Worm (Caenorhabditis elegans) whole organism, L4 larva: ENCODE measurements around the gene wsp-1.

ENCODE experiments used
- R02D3.7 ChIP-seq: fragments of 150-350 bp; sonication (generic microtip); optimal IDR thresholded peaks from 3 replicates; lab custom pipeline; 2014; ENCODE audit warnings: missing biosample characterization, missing genetic modification characterization
- ama-1 ChIP-seq: fragments of 150-350 bp; optimal IDR thresholded peaks from 2 replicates; lab custom pipeline; 2014; ENCODE audit warnings: inconsistent platforms, mixed read lengths
- ceh-82 ChIP-seq: sonication (generic microtip); optimal IDR thresholded peaks from 2 replicates; lab custom pipeline; 2017; ENCODE audit warnings: missing biosample characterization, missing genetic modification characterization
- duxl-1 ChIP-seq: sonication (generic microtip); optimal IDR thresholded peaks from 2 replicates; lab custom pipeline; 2016; ENCODE audit warnings: mild to moderate bottlenecking, missing genetic modification characterization, moderate library complexity, missing compliant biosample characterization; ENCODE audit not compliant: poor library complexity
- fos-1 ChIP-seq: fragments of 150-350 bp; optimal IDR thresholded peaks from 2 replicates; lab custom pipeline; 2014; ENCODE audit warnings: missing biosample characterization, missing genetic modification characterization
- hif-1 ChIP-seq, 2 experiments: sonication (generic microtip); optimal IDR thresholded peaks; 2 replicates each; lab custom pipeline; 2016 to 2017; ENCODE audit warnings: missing compliant biosample characterization in 2 of 2, missing genetic modification characterization in 2 of 2, missing genetic modification reagents in 2 of 2, missing genotype in 2 of 2, mild to moderate bottlenecking in 1 of 2
- lin-15B ChIP-seq: fragments of 150-350 bp; sonication (generic microtip); optimal IDR thresholded peaks from 3 replicates; lab custom pipeline; 2014; ENCODE audit warnings: missing biosample characterization, missing genetic modification characterization
- lir-3 ChIP-seq: sonication (generic microtip); optimal IDR thresholded peaks from 2 replicates; lab custom pipeline; 2016; ENCODE audit warnings: mild to moderate bottlenecking, missing genetic modification characterization, missing compliant biosample characterization
- mdl-1 ChIP-seq, 2 experiments: fragments of 150-350 bp in 1 of 2; sonication (generic microtip) in 1 of 2; optimal IDR thresholded peaks; 2 replicates each; lab custom pipeline; 2014 to 2017; ENCODE audit warnings: missing biosample characterization in 2 of 2, missing genetic modification characterization in 2 of 2
- nhr-11 ChIP-seq: fragments of 150-350 bp; optimal IDR thresholded peaks from 2 replicates; lab custom pipeline; 2014; ENCODE audit warnings: missing biosample characterization, missing genetic modification characterization
- nhr-28 ChIP-seq: fragments of 150-350 bp; optimal IDR thresholded peaks from 2 replicates; lab custom pipeline; 2014; ENCODE audit warnings: missing biosample characterization, missing genetic modification characterization
- nhr-77 ChIP-seq: fragments of 150-350 bp; optimal IDR thresholded peaks from 2 replicates; lab custom pipeline; 2014; ENCODE audit warnings: missing biosample characterization, missing genetic modification characterization
- ztf-11 ChIP-seq: fragments of 150-350 bp; optimal IDR thresholded peaks from 2 replicates; lab custom pipeline; 2014; ENCODE audit warnings: missing biosample characterization, missing genetic modification characterization

DNA sequence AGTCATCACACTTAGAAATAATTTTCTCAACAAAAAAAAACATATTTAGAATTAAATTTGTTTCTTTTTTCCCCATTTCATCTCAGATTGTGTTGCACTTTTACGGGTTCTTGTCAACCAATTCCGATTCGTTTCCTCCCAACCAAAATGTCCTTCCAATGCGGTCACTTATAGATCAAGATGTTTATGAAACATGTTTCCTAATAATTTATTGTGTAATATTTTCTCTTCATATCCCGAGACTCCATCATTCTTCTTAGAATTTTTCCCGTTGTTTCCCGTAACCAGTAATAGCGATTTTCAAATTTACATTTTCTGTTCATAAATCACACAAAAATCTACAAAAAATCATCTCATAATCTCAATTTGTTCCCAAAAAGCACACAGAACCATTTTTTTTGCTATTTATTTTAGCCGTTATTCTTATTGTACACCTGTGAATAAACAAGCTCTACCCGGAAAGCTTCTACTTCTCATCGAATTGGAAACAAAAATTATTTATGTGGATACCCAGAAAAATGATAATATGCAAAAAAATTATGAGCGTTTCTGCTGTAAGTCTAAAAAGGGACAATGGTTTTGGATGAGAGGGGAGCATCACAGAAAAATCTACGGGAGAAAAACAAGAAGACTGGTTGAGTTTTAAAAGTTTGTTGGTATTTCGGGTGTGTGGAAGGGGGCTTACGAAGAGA is 10.2 kb downstream of the wsp-1 start:
- TF ChIP-seq nhr-11 (tag; lab: Kevin White, UChicago) (no peak), lir-3 (tag; lab: Kevin White, UChicago) (no peak), R02D3.7 (tag; lab: Kevin White, UChicago) (no peak), hif-1 (tag; optimal IDR thresholded peaks at IDR 0.05; lab: Kevin White, UChicago) (no peak), lin-15B (tag; lab: Kevin White, UChicago) (no peak), ama-1 (lab: Kevin White, UChicago) (no peak), ceh-82 (tag; lab: Kevin White, UChicago) (no peak), nhr-28 (no peak), duxl-1 (tag; lab: Kevin White, UChicago) (no peak), nhr-77 (tag; lab: Kevin White, UChicago) (no peak), ztf-11 (no peak), fos-1 (tag; lab: Kevin White, UChicago) (no peak), mdl-1 (tag; optimal IDR thresholded peaks at IDR 0.05; lab: Kevin White, UChicago) (no peak)
